Worm (Caenorhabditis elegans) whole organism, dauer: Measurements from ENCODE around the gene srj-10.

Experiments
- unc-62 ChIP-seq: sonication (generic microtip); optimal IDR thresholded peaks from 2 replicates; lab custom pipeline; 2017; ENCODE audit warnings: missing biosample characterization, missing genetic modification reagents, missing genetic modification characterization

Gene srj-10

DNA sequence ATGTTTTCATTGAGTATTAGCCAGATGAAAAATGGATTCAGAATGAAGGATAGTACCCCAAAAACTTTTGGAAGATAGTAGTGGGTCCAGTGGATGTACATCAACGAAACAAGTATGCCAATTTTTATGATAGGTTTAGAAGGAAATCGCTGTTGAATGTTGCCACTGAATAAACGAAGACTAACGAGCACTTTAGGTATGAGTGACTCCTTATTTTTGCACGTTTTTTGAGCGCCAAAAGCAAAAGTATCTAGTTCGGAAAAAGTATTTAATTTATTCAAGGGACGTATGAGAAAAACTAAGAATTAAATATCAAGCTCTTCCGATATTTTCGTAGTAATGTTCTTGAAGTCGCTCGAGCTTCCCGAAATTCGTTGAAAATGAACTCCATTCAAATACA, at the start of gene srj-10:
Gene srj-10, minus strand, starts transcription at position 101 of the 400 bp plus-strand sequence.
- TF ChIP-seq unc-62 (GFP tag; lab: Kevin White, UChicago): no peak

DNA sequence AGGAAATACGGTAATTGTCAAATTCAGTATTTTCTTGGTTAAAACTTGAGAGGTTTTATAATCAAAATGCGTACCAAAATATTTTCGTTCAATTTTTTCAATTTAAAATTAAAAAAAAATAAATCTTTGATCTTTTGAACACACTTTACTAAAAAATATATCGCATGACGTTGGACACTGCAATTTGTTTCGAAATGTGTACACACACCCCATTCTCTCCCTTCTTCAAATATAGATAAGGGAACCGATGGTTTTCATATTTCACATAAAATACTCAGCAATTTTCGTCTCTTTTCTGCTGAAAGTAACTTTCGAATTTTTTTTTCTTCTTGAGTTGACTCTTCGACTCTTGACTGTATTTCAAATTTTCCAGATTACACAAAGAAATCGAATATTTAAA, 47.7 kb upstream of the srj-10 start:
- TF ChIP-seq unc-62 (GFP tag; lab: Kevin White, UChicago): no peak

DNA sequence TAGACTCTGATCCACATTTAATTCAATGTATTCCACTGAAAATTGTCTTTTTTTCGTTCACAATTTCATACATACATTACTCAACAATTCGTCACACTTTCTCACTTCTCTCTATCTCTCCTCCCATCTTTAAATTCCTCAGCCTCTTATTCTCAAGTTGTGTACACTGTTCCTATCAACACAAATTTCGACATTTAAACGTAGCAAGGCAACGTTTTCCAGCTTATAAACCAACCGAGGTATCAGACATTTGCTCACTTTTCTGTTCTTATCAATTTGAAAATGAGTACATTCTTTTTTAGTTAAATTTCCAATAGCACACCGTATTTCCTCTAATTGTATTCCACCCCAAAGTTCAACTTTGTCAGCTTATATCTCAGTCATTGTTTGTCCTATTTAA, 47.2 kb upstream of the srj-10 start, which contains the start of gene skr-3:
Gene skr-3, plus strand, starts transcription at position 163 of the 400 bp plus-strand sequence.
- no peak for TF ChIP-seq unc-62 (GFP tag; lab: Kevin White, UChicago)

DNA sequence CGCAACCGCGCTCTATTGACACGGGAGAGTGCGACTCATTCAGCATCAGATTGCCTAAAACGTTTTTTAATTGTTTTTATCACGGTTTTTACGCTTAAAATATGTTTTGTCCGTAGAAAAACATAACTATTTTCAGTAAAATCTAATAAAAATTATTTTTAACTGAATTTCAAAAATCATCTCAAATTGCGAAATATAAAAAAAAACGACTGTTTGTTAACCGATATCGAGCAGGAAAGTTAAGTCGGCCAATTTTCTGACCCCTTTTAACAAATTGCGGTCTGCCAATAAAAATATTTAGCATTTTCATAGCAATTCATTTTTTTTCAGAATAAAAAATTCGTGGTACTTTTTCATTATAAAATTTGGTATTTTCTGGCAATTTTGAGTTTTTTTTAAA, 46.7 kb upstream of the srj-10 start:
- TF ChIP-seq unc-62 (GFP tag; lab: Kevin White, UChicago): no peak

DNA sequence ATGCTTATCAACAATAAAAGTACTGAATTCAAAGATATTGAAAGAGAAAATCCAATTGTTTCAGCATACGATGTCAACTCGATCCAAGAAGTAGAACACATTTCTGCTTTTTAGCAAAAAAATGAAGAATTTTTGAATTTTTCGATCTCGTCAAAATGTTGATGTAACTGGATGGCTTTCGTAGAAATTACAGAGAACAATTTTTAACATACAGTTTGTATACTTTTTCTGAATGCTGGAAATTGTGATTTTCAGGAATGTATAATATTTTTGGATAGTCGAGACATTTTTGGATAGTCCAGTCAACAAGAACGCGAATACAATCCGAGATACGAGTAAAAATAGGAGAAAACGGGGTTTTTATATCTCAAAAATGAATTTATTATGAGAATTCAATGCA, 44.8 kb upstream of the srj-10 start, which contains the start of gene str-103:
Gene str-103, minus strand, starts transcription at position 101 of the 400 bp plus-strand sequence.
- no peak for TF ChIP-seq unc-62 (GFP tag; lab: Kevin White, UChicago)

DNA sequence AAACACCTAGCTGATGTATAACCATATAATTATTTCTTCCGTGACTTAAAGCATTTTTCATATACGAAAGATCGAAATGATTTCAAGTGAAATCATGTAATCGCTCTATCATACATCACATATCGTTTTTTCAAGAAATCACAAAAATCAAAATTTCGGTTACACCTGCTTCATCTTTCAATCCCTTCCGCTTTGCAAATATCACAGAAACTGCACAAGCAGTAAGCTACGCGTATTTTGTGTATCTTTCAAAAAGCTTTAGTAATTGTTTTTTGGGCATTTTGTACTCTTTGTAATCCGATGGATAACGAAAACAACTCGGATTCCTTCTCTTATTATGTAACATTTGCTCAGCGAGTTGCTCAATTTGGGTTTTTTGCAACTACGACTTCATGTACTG, 41.6 kb upstream of the srj-10 start, which contains the start of gene str-25:
Gene str-25, plus strand, starts transcription at position 301 of the 400 bp plus-strand sequence.
- no peak for TF ChIP-seq unc-62 (GFP tag; lab: Kevin White, UChicago)

DNA sequence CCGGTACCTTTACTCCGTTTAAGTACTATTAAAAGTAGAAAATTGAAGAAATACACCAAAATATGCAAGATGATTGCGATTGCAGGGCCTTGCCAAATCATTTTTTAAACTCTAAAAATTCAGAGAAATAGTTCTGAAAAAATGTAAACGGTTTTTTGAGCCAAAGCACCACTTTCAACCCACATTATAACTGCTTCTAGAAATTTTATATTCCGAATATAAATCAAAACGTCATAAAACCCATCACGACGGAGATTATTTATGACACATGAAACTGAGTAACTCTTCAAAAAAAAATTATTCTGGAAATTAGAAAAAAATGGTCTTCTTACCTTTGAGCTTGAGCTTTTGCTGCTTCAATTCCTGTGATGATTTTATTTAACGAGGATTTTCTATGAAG, 40.5 kb upstream of the srj-10 start, which contains the start of gene srxa-16:
Gene srxa-16, minus strand, starts transcription at position 101 of the 400 bp plus-strand sequence.
- no peak for TF ChIP-seq unc-62 (GFP tag; lab: Kevin White, UChicago)

DNA sequence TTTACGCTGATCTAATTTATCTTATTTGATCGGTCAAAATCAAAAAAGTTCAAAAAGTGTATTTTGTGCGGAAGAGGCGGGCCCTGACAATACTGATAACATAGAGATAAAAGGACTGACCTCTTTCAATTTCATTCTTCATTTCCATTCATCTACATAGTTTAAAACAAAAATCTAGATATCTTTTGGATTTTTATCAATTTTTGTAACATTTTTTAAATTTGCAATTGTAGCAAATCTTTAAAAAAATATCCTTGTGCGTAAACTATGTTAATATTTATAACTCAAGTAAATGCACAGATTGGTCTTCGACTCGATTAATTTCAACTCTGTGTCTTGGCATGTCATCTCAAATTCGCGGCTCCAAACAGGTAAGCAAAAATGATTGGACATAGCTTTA, 29.8 kb upstream of the srj-10 start, which contains the start of gene argk-1:
Gene argk-1, plus strand, starts transcription at position 301 of the 400 bp plus-strand sequence.
- TF ChIP-seq unc-62 (GFP tag; lab: Kevin White, UChicago): no peak

DNA sequence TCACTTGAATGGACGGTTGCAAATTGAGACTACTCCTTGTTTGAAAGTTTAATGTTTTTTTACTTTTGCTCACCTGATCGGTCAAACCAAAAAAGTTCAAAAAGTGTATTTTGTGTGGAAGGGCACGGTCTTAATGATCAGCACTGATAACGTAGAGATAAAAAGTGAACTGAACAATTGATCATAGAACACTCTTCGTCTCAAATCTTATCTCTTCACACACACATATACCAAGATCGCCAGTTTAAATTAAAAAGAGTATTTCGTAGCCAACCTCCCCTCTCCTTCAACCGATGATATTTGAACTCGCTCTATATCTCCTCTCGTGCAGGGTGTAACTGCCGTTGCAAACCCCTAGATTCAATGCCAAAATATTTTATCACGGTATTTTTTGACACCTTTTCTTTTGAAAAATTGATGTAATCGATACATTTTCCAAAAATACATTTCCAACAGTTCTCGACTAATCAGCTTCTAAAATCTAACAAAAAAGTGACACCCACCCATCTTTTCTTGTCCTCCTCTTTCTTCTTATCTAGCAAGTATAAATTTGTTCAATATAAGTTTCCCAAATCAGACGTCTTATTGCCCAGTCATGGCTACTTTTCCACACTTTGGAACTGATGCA, 26.5 kb upstream of the srj-10 start, which contains the start of gene cth-1:
Gene cth-1, plus strand, starts transcription at position 578 of the 628 bp plus-strand sequence.
- TF ChIP-seq unc-62 (GFP tag; lab: Kevin White, UChicago): no peak

DNA sequence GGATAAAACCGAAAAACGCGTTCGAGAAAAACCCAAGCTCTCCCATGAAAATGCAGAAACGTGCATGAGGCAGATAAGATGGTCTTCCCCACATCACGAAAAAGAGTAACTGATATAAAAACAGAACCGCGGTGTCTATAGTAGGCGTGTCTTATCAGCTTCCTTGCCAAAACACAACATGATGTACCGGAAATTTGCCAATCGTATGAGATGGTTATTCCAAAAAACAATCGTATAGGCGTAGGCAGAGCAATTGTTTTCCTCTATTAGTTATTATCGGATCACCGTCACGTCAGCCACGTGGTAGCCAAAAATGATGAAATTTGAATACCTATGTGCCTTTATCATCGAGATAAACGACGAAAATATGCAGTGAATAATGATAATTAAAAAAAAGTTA, 25.7 kb upstream of the srj-10 start, which contains the start of gene str-7:
Gene str-7, minus strand, starts transcription at position 101 of the 400 bp plus-strand sequence.
- TF ChIP-seq unc-62 (GFP tag; lab: Kevin White, UChicago): no peak

DNA sequence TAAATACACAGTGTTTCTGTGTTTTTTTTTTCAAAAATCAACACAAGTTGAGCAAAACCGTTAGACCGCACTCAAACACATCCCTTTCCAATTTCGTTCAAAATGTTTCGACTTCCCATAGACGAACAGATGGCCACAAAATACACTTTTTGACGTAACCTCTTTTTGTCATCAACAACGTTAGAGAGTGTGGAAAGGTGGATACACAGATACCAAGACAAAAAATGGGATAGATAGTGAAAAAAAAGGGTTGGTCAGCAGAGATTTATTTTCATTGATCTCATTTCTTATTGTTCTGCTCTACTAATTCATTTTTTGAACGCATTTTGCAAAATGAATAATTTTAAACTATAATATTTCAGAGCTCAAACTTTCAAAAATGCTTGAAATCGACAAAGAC, 21.1 kb upstream of the srj-10 start:
- TF ChIP-seq unc-62 (GFP tag; lab: Kevin White, UChicago): no peak

DNA sequence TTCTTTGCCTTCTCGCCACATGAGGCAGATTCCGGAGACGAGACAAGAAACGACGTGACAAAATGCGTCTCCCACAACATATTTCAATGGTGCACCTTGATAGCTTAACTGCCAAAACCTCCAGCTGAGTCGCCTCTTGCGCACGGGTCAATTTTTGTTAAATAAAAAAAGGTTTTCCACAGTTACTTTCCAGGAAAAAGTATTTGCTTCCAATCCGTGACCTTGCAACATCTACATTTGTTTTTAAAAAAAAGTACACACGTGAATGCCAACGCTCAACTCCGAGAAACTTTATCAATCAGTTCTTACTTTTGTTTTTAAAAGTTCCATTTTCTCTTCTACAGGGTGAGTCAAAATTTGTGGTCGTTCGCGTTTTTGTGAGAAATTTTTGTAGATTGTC, 20.5 kb upstream of the srj-10 start, which contains the start of gene F22B8.7:
Gene F22B8.7, plus strand, starts transcription at position 301 of the 400 bp plus-strand sequence.
- no peak for TF ChIP-seq unc-62 (GFP tag; lab: Kevin White, UChicago)

DNA sequence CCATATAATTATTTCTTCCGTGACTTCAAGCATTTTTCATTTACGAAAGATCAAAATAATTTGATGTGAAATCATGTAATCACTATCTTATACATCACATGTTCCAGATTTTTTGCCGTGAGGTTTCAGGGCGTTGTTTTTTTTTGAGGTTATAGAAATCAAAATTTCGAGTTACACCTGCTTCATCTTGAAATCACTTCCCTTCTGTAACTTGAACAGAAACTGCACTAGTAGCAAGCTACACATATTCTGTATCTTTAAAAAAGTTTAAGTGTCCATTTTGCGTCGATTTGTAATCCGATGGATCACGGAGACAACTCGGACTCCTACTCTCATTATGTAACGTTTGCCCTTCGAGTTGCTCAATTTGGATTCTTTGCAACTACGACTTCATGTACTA, 16.9 kb upstream of the srj-10 start, which contains the start of gene F22B8.3:
Gene F22B8.3, plus strand, starts transcription at position 301 of the 400 bp plus-strand sequence.
- no peak for TF ChIP-seq unc-62 (GFP tag; lab: Kevin White, UChicago)

DNA sequence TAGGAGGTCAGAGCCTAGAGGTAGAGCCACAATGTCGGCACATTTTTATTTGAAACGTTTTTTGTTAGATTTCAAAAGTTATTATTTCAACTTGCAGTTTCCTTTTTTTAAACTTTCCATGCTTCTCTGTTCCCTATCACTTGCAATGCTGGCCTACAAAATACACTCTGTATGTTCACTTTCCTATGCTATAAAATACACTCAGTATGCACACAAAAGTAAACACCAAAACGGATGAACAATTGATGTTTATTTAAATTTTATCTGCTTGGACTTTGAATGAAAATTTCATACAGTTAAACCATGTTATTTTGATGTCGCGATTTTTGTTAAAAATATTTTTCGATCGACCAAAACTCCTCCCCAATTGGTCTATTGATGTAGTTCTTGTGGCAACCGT, 6.9 kb upstream of the srj-10 start:
- TF ChIP-seq unc-62 (GFP tag; lab: Kevin White, UChicago): no peak

DNA sequence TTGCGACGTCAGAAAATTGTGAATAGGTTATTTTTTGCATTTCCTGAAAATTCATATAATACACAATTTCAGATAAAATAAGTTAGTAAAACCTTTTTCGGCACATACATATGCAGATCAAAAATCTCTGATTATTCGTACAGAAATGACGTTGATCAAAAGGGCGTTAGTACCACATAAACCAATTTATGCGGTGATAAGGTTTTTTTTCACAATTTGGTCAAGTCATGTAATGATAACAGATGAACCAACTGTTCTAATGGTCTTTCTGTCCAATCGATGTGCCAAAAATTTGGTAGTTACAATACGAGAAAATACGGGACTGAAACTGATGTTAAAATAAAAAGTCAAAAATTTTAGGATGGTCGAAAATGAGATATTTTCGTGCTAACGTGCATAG, 6.3 kb upstream of the srj-10 start:
- no peak for TF ChIP-seq unc-62 (GFP tag; lab: Kevin White, UChicago)

DNA sequence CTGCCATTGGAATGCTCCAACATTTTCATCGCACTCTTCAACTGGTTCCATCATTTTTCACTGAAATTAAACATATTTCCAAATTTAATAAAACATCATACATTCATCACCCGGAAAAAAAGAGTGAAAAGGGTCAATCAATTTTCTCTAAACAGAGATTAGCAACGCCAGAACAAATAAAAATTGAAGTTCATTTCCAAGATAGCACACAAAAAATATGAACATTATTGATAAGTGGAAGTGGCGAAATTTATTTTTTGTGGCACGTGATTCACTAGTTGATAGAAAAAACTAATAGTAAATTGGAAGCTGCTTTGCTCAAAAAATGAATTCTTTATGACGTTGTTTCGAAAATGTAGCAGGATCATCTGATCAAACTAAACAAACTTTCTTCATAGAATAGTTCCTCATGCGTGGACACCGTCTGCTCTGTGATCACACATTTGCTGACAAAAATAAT, 1.5 kb upstream of the srj-10 start, which contains the start of the genes F14H3.12 and srj-29:
Gene F14H3.12, minus strand, starts transcription at position 74 of the 460 bp plus-strand sequence.
Gene srj-29, plus strand, starts transcription at position 410 of the 460 bp plus-strand sequence.
- no peak for TF ChIP-seq unc-62 (GFP tag; lab: Kevin White, UChicago)
